Worm (Caenorhabditis elegans): ENCODE data around the gene F38A6.5.

- TF ChIP-seq blmp-1 (tag; optimal IDR thresholded peaks at IDR 0.05) (no peak), lsy-2 (tag; optimal IDR thresholded peaks at IDR 0.05) (no peak), mab-5 (tag; optimal IDR thresholded peaks at IDR 0.05) (no peak), mls-2 (tag; optimal IDR thresholded peaks at IDR 0.05) (no peak), nhr-237 (tag; optimal IDR thresholded peaks at IDR 0.05) (no peak), cnd-1 (tag; optimal IDR thresholded peaks at IDR 0.05) (no peak), tbx-8 (GFP tag; optimal IDR thresholded peaks at IDR 0.05) (no peak), snpc-4 (tag; optimal IDR thresholded peaks at IDR 0.05) (no peak), unc-62 (GFP tag; optimal IDR thresholded peaks at IDR 0.05) (no peak), nhr-28 (tag; optimal IDR thresholded peaks at IDR 0.05) (no peak)
Measured at ce11 chrV:20747964-20748363, 25.6 kb downstream of the F38A6.5 start.
